Worm (Caenorhabditis elegans) whole organism, dauer: ENCODE measurements around the gene T23F4.2.

ENCODE experiments used
- unc-62 ChIP-seq: sonication (generic microtip); optimal IDR thresholded peaks from 2 replicates; lab custom pipeline; 2017; ENCODE audit warnings: missing biosample characterization, missing genetic modification reagents, missing genetic modification characterization

T23F4.2 gene

DNA sequence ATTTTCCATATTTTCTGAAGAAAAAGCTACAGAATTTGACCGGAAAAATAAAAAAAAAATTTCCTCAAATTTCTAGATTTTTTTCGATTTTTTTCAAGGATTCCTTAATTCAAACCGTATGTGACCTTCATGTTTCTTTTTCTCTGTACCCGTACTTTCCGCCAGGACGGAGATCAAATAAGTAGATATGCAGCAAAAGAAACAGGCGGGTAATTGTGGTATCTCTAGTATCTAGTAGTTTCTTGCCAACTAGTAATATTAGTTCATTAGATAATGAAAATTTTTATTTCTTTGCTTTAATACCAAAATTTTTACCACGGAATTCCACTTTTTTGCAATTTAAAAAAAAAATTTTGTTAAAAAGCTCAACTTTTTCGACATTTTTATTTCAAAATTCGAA is 51.3 kb downstream of the T23F4.2 start:
- no peak for TF ChIP-seq unc-62
